Worm (Caenorhabditis elegans) whole organism, L4 larva: ENCODE measurements around the gene Y38E10A.2.

Experiments used
- Y105C5A.15 ChIP-seq: fragments of 200-800 bp; sonication (Bioruptor generic); IDR thresholded peaks from 2 replicates; pipeline ENCODE4 v1.3.6; 2022; ENCODE audit warnings: missing genetic modification characterization, missing compliant biosample characterization
- ama-1 ChIP-seq: fragments of 150-350 bp; optimal IDR thresholded peaks from 2 replicates; lab custom pipeline; 2014; ENCODE audit warnings: inconsistent platforms, mixed read lengths
- ceh-28 ChIP-seq: fragments of 150-350 bp; optimal IDR thresholded peaks from 2 replicates; lab custom pipeline; 2014; ENCODE audit warnings: missing biosample characterization, missing genetic modification reagents, missing genetic modification characterization
- ces-1 ChIP-seq: fragments of 150-350 bp; sonication (generic microtip); optimal IDR thresholded peaks from 4 replicates; lab custom pipeline; 2014; ENCODE audit warnings: missing biosample characterization, missing genetic modification reagents, missing genetic modification characterization
- daf-12 ChIP-seq: fragments of 150-350 bp; optimal IDR thresholded peaks from 2 replicates; lab custom pipeline; 2014; ENCODE audit warnings: missing biosample characterization, missing genetic modification reagents, missing genetic modification characterization
- daf-19 ChIP-seq: fragments of 200-800 bp; sonication (Bioruptor generic); conservative IDR thresholded peaks from 2 replicates; pipeline ENCODE4 v1.3.6; 2022; ENCODE audit warnings: missing genetic modification characterization, missing compliant biosample characterization
- fos-1 ChIP-seq: fragments of 150-350 bp; optimal IDR thresholded peaks from 2 replicates; lab custom pipeline; 2014; ENCODE audit warnings: missing biosample characterization, missing genetic modification characterization
- lin-13 ChIP-seq: fragments of 150-350 bp; optimal IDR thresholded peaks from 2 replicates; lab custom pipeline; 2014; ENCODE audit warnings: missing biosample characterization, missing genetic modification reagents, missing genetic modification characterization
- lin-15B ChIP-seq: fragments of 150-350 bp; sonication (generic microtip); optimal IDR thresholded peaks from 3 replicates; lab custom pipeline; 2014; ENCODE audit warnings: missing biosample characterization, missing genetic modification characterization
- lin-39 ChIP-seq: fragments of 150-350 bp; optimal IDR thresholded peaks from 2 replicates; lab custom pipeline; 2014; ENCODE audit warnings: missing biosample characterization, missing genetic modification reagents, missing genetic modification characterization
- nhr-11 ChIP-seq: fragments of 150-350 bp; optimal IDR thresholded peaks from 2 replicates; lab custom pipeline; 2014; ENCODE audit warnings: missing biosample characterization, missing genetic modification characterization
- nhr-25 ChIP-seq: sonication (generic microtip); optimal IDR thresholded peaks from 2 replicates; lab custom pipeline; 2017; ENCODE audit warnings: missing genetic modification characterization, mild to moderate bottlenecking, missing compliant biosample characterization, antibody characterized with exemption, moderate library complexity, borderline replicate concordance; ENCODE audit not compliant: insufficient read depth
- nhr-28 ChIP-seq: fragments of 150-350 bp; optimal IDR thresholded peaks from 2 replicates; lab custom pipeline; 2014; ENCODE audit warnings: missing biosample characterization, missing genetic modification characterization
- nhr-6 ChIP-seq: fragments of 150-350 bp; optimal IDR thresholded peaks from 2 replicates; lab custom pipeline; 2014; ENCODE audit warnings: missing biosample characterization, missing genetic modification characterization

ce11 chrII:12577754-12578153, 4.3 kb upstream of the Y38E10A.2 start, which contains the start of gene clec-8:
- no peak for TF ChIP-seq nhr-25 (tag; lab: Kevin White, UChicago)
- TF ChIP-seq fos-1 (tag; lab: Kevin White, UChicago), result no peak
- no peak for TF ChIP-seq lin-13 (GFP tag; lab: Kevin White, UChicago)
- TF ChIP-seq daf-19 (GFP tag; lab: Robert Waterston, UW), result no peak
- TF ChIP-seq daf-12 (tag; lab: Kevin White, UChicago), result no peak
- no peak for TF ChIP-seq lin-39 (tag; lab: Kevin White, UChicago)
- no peak for TF ChIP-seq lin-15B (tag; lab: Kevin White, UChicago)
- no peak for TF ChIP-seq ces-1 (GFP tag; lab: Kevin White, UChicago)
- TF ChIP-seq nhr-28 (tag; lab: Kevin White, UChicago), result peak; percentile 55
- no peak for TF ChIP-seq ama-1 (lab: Kevin White, UChicago)
- TF ChIP-seq ceh-28 (tag; lab: Kevin White, UChicago), result no peak
- TF ChIP-seq nhr-6 (tag; lab: Kevin White, UChicago), result no peak
- TF ChIP-seq nhr-11 (tag; lab: Kevin White, UChicago), result no peak
- TF ChIP-seq Y105C5A.15 (GFP tag; lab: Robert Waterston, UW), result no peak
